Worm (Caenorhabditis elegans): ENCODE measurements around the gene ZK666.15.

- TF ChIP-seq ztf-29 (GFP tag; IDR thresholded peaks at IDR 0.05) (no peak), flt-1 (GFP tag; IDR thresholded peaks at IDR 0.05) (no peak), ztf-23 (GFP tag; IDR thresholded peaks at IDR 0.05) (no peak), ref-1 (GFP tag; conservative IDR thresholded peaks at IDR 0.05) (no peak), T22C8.4 (GFP tag; IDR thresholded peaks at IDR 0.05) (no peak), klf-2 (GFP tag; conservative IDR thresholded peaks at IDR 0.05) (no peak), med-1 (GFP tag; optimal IDR thresholded peaks at IDR 0.05; ENCODE audit: insufficient read depth) (no peak), cog-1 (tag; optimal IDR thresholded peaks at IDR 0.05) (no peak)
Observed at ce11 chrII:10456979-10457378, 29.9 kb upstream of the ZK666.15 start, which contains the start of gene ZK673.11.

Measured in whole organism, midembryonic.